Worm (Caenorhabditis elegans) whole organism, mixed stage, embryonic: ENCODE results near the gene ZK154.6.

Source experiments
- elt-3 ChIP-seq: fragments of 150-350 bp; optimal IDR thresholded peaks from 2 replicates; lab custom pipeline; 2014; ENCODE audit warnings: missing biosample characterization, missing genetic modification characterization
- nhr-76 ChIP-seq: sonication (generic microtip); optimal IDR thresholded peaks from 2 replicates; lab custom pipeline; 2017; ENCODE audit warnings: missing biosample characterization, missing genetic modification characterization
- sem-2 ChIP-seq: fragments of 200-800 bp; sonication (Bioruptor generic); optimal IDR thresholded peaks from 2 replicates; lab custom pipeline; 2018; ENCODE audit warnings: mild to moderate bottlenecking, missing genetic modification characterization, missing compliant biosample characterization
- sptf-1 ChIP-seq: sonication (generic microtip); optimal IDR thresholded peaks from 2 replicates; lab custom pipeline; 2017; ENCODE audit warnings: mild to moderate bottlenecking, missing genetic modification characterization, moderate library complexity, missing compliant biosample characterization

- TF ChIP-seq elt-3 (tag; lab: Kevin White, UChicago), result no peak
- TF ChIP-seq sptf-1 (tag; lab: Kevin White, UChicago), result no peak
- TF ChIP-seq nhr-76, result no peak
- TF ChIP-seq sem-2, result no peak
These were observed 40.8 kb upstream of the ZK154.6 start, which contains the start of gene sul-3 for ce11 chrX:7834117-7834516.
